Worm (Caenorhabditis elegans) whole organism, L2 larva: ENCODE measurements around the gene F10G7.10.

ENCODE experiments used
- elt-1 ChIP-seq: fragments of 150-350 bp; optimal IDR thresholded peaks from 2 replicates; lab custom pipeline; 2014; ENCODE audit warnings: missing biosample characterization, missing genetic modification characterization
- nhr-11 ChIP-seq: fragments of 150-350 bp; optimal IDR thresholded peaks from 2 replicates; lab custom pipeline; 2014; ENCODE audit warnings: missing biosample characterization, missing genetic modification characterization

DNA sequence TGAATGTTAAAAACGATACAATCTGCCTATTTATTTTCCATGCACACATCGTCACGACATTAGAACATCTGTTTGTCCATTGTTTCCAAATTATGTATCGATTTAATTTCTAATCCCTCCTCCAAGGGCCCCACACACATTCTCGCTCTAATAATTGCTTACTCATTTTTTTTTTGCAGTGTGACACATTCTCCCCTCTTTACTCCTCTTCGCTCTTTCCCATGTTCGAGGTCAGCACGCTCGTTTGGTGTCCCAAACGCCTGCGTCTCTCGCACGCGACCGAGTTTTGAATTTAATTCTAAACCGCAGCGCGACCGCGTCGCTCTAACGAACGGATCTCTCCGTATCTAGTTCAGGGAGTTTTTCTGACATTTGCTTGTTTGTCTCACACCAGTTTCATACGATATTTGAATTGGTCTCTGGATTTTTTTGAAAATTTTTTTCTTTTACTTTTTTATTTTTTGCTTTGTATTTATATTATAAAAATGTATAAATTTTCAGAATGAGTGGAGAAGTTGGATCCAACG lies 53.4 kb downstream of the F10G7.10 start, which contains the start of the genes clec-140 and hmg-11:
- TF ChIP-seq nhr-11 (tag; lab: Kevin White, UChicago) = no peak
- TF ChIP-seq elt-1 (tag; lab: Kevin White, UChicago) = no peak
